Worm (Caenorhabditis elegans) whole organism, young adult: ENCODE results near the gene lin-18.

Source experiments
- B0035.1 ChIP-seq: sonication (generic microtip); optimal IDR thresholded peaks from 2 replicates; lab custom pipeline; 2016; ENCODE audit warnings: missing genetic modification characterization, mild to moderate bottlenecking, missing compliant biosample characterization, missing genotype, missing genetic modification reagents
- B0336.3 ChIP-seq: fragments of 200-800 bp; sonication (Bioruptor generic); IDR thresholded peaks from 2 replicates; pipeline ENCODE4 v1.3.6; 2022; ENCODE audit warnings: missing genetic modification characterization, missing compliant biosample characterization
- C06A6.2 ChIP-seq: fragments of 200-800 bp; sonication (Bioruptor generic); conservative IDR thresholded peaks from 2 replicates; pipeline ENCODE4 v1.3.6; 2022; ENCODE audit warnings: missing genetic modification characterization, missing compliant biosample characterization
- F10E7.11 ChIP-seq: sonication (generic microtip); optimal IDR thresholded peaks from 2 replicates; lab custom pipeline; 2017; ENCODE audit warnings: mild to moderate bottlenecking, missing genetic modification characterization, moderate library complexity, missing compliant biosample characterization
- F23B12.7 ChIP-seq: sonication (generic microtip); optimal IDR thresholded peaks from 2 replicates; lab custom pipeline; 2017; ENCODE audit warnings: missing genetic modification characterization, mild to moderate bottlenecking, missing compliant biosample characterization, antibody characterized with exemption, moderate library complexity; ENCODE audit not compliant: insufficient read depth
- F33H1.4 ChIP-seq: fragments of 200-800 bp; sonication (Bioruptor generic); IDR thresholded peaks from 2 replicates; pipeline ENCODE4 v1.3.6; 2022; ENCODE audit warnings: missing genetic modification reagents, missing genetic modification characterization, missing compliant biosample characterization
- F37B4.10 ChIP-seq: fragments of 200-800 bp; sonication (Bioruptor generic); IDR thresholded peaks from 2 replicates; pipeline ENCODE4 v1.3.6; 2022; ENCODE audit warnings: missing genetic modification characterization, missing compliant biosample characterization
- F52B5.7 ChIP-seq: sonication (generic microtip); optimal IDR thresholded peaks from 2 replicates; lab custom pipeline; 2016; ENCODE audit warnings: mild to moderate bottlenecking, missing genetic modification characterization, missing compliant biosample characterization
- F55B11.4 ChIP-seq: sonication (generic microtip); optimal IDR thresholded peaks from 2 replicates; lab custom pipeline; 2016; ENCODE audit warnings: missing compliant biosample characterization, missing genetic modification characterization, borderline replicate concordance; ENCODE audit not compliant: insufficient read depth
- K11D2.4 ChIP-seq: fragments of 200-800 bp; sonication (Bioruptor generic); IDR thresholded peaks from 2 replicates; pipeline ENCODE4 v1.3.6; 2022; ENCODE audit warnings: missing genetic modification reagents, missing genetic modification characterization, missing compliant biosample characterization
- Y53F4B.3 ChIP-seq: fragments of 200-800 bp; sonication (Bioruptor generic); IDR thresholded peaks from 2 replicates; pipeline ENCODE4 v1.3.6; 2022; ENCODE audit warnings: missing genetic modification reagents, missing genetic modification characterization, missing compliant biosample characterization
- Y67H2A.10 ChIP-seq: fragments of 200-800 bp; sonication (Bioruptor generic); conservative IDR thresholded peaks from 2 replicates; pipeline ENCODE4 v1.3.6; 2022; ENCODE audit warnings: missing genetic modification reagents, missing genetic modification characterization, missing compliant biosample characterization
- Y79H2A.3 ChIP-seq: fragments of 200-800 bp; sonication (Bioruptor generic); conservative IDR thresholded peaks from 2 replicates; pipeline ENCODE4 v1.3.6; 2022; ENCODE audit warnings: missing genetic modification reagents, missing genetic modification characterization, missing compliant biosample characterization
- akir-1 ChIP-seq: fragments of 200-800 bp; sonication (Bioruptor generic); optimal IDR thresholded peaks from 2 replicates; lab custom pipeline; 2018; ENCODE audit warnings: mild to moderate bottlenecking, missing genetic modification characterization, moderate library complexity, missing compliant biosample characterization
- athp-1 ChIP-seq: sonication (generic microtip); optimal IDR thresholded peaks from 2 replicates; lab custom pipeline; 2017; ENCODE audit warnings: mild to moderate bottlenecking, missing genetic modification characterization, missing compliant biosample characterization
- attf-6 ChIP-seq: fragments of 200-800 bp; sonication (Bioruptor generic); IDR thresholded peaks from 2 replicates; pipeline ENCODE4 v1.3.6; 2022; ENCODE audit warnings: missing genetic modification reagents, missing genetic modification characterization, missing compliant biosample characterization
- bed-1 ChIP-seq: fragments of 200-800 bp; sonication (Bioruptor generic); IDR thresholded peaks from 2 replicates; pipeline ENCODE4 v1.3.6; 2022; ENCODE audit warnings: missing genetic modification reagents, missing genetic modification characterization, missing compliant biosample characterization
- bed-2 ChIP-seq: fragments of 200-800 bp; sonication (Bioruptor generic); IDR thresholded peaks from 2 replicates; pipeline ENCODE4 v1.3.6; 2022; ENCODE audit warnings: missing genetic modification reagents, missing genetic modification characterization, missing compliant biosample characterization
- ccch-3 ChIP-seq: fragments of 200-800 bp; sonication (Bioruptor generic); optimal IDR thresholded peaks from 2 replicates; lab custom pipeline; 2018; ENCODE audit warnings: mild to moderate bottlenecking, missing genetic modification characterization, missing compliant biosample characterization
- cebp-2 ChIP-seq: fragments of 200-800 bp; sonication (Bioruptor generic); IDR thresholded peaks from 2 replicates; pipeline ENCODE4 v1.3.6; 2022; ENCODE audit warnings: missing genetic modification characterization, missing compliant biosample characterization
- ceh-40 ChIP-seq: fragments of 200-800 bp; sonication (Bioruptor generic); IDR thresholded peaks from 2 replicates; pipeline ENCODE4 v1.3.6; 2022; ENCODE audit warnings: missing genetic modification characterization, missing compliant biosample characterization
- chd-7 ChIP-seq: sonication (generic microtip); optimal IDR thresholded peaks from 2 replicates; lab custom pipeline; 2016; ENCODE audit warnings: mild to moderate bottlenecking, missing genetic modification characterization, moderate library complexity, missing compliant biosample characterization
- die-1 ChIP-seq: sonication (generic microtip); optimal IDR thresholded peaks from 2 replicates; lab custom pipeline; 2016; ENCODE audit warnings: missing genotype, mild to moderate bottlenecking, missing genetic modification characterization, missing compliant biosample characterization
- egrh-3 ChIP-seq: fragments of 200-800 bp; sonication (Bioruptor generic); IDR thresholded peaks from 2 replicates; pipeline ENCODE4 v1.3.6; 2022; ENCODE audit warnings: missing genetic modification reagents, missing genetic modification characterization, missing compliant biosample characterization
- ekl-4 ChIP-seq: fragments of 200-800 bp; sonication (Bioruptor generic); IDR thresholded peaks from 2 replicates; pipeline ENCODE4 v1.3.6; 2022; ENCODE audit warnings: missing genetic modification reagents, missing genetic modification characterization, missing compliant biosample characterization
- ets-4 ChIP-seq: fragments of 200-800 bp; sonication (Bioruptor generic); optimal IDR thresholded peaks from 2 replicates; lab custom pipeline; 2018; ENCODE audit warnings: mild to moderate bottlenecking, missing genetic modification characterization, missing compliant biosample characterization
- hmg-1.2 ChIP-seq: fragments of 200-800 bp; sonication (Bioruptor generic); IDR thresholded peaks from 2 replicates; pipeline ENCODE4 v1.3.6; 2022; ENCODE audit warnings: missing genetic modification reagents, missing genetic modification characterization, missing compliant biosample characterization
- hrde-1 ChIP-seq: sonication (generic microtip); optimal IDR thresholded peaks from 2 replicates; lab custom pipeline; 2016; ENCODE audit warnings: missing genetic modification characterization, mild to moderate bottlenecking, missing compliant biosample characterization, moderate library complexity, missing genotype, missing genetic modification reagents, borderline replicate concordance
- let-607 ChIP-seq, 2 experiments: fragments of 200-800 bp in 1 of 2; sonication (Bioruptor generic) in 1 of 2; sonication (generic microtip) in 1 of 2; optimal IDR thresholded peaks; 2 replicates each; lab custom pipeline; 2016 to 2018; ENCODE audit warnings: mild to moderate bottlenecking in 2 of 2, missing compliant biosample characterization in 2 of 2, missing genetic modification characterization in 2 of 2, moderate library complexity in 2 of 2, missing genotype in 1 of 2
- lin-26 ChIP-seq: fragments of 200-800 bp; sonication (Bioruptor generic); IDR thresholded peaks from 2 replicates; pipeline ENCODE4 v1.3.6; 2022; ENCODE audit warnings: missing genetic modification reagents, missing genetic modification characterization, missing compliant biosample characterization
- lin-35 ChIP-seq, 3 experiments: fragments of 150-350 bp in 2 of 3; sonication (generic microtip) in 1 of 3; optimal IDR thresholded peaks; 2 replicates each; lab custom pipeline; 2014 to 2018; ENCODE audit warnings: missing biosample characterization in 3 of 3, missing genetic modification characterization in 3 of 3, missing genetic modification reagents in 3 of 3
- lin-40 ChIP-seq: sonication (generic microtip); optimal IDR thresholded peaks from 2 replicates; lab custom pipeline; 2016; ENCODE audit warnings: missing genetic modification characterization, mild to moderate bottlenecking, missing compliant biosample characterization, missing genotype, missing genetic modification reagents
- lin-54 ChIP-seq: fragments of 200-800 bp; sonication (Bioruptor generic); optimal IDR thresholded peaks from 2 replicates; lab custom pipeline; 2018; ENCODE audit warnings: mild to moderate bottlenecking, missing genetic modification characterization, missing compliant biosample characterization
- madf-10 ChIP-seq: sonication (generic microtip); optimal IDR thresholded peaks from 2 replicates; lab custom pipeline; 2016; ENCODE audit warnings: mild to moderate bottlenecking, missing genetic modification characterization, missing compliant biosample characterization
- madf-3 ChIP-seq: fragments of 200-800 bp; sonication (Bioruptor generic); IDR thresholded peaks from 2 replicates; pipeline ENCODE4 v1.3.6; 2022; ENCODE audit warnings: missing genetic modification reagents, missing genetic modification characterization, missing compliant biosample characterization
- madf-8 ChIP-seq: fragments of 200-800 bp; sonication (Bioruptor generic); conservative IDR thresholded peaks from 2 replicates; pipeline ENCODE4 v1.3.6; 2022; ENCODE audit warnings: missing genetic modification reagents, missing genetic modification characterization, missing compliant biosample characterization
- mcd-1 ChIP-seq: fragments of 200-800 bp; sonication (Bioruptor generic); IDR thresholded peaks from 2 replicates; pipeline ENCODE4 v1.3.6; 2022; ENCODE audit warnings: missing genetic modification reagents, missing genetic modification characterization, missing compliant biosample characterization
- mel-28 ChIP-seq: sonication (generic microtip); optimal IDR thresholded peaks from 2 replicates; lab custom pipeline; 2016; ENCODE audit warnings: borderline replicate concordance, mild to moderate bottlenecking, missing genetic modification characterization, missing compliant biosample characterization
- nhr-120 ChIP-seq: fragments of 200-800 bp; sonication (Bioruptor generic); IDR thresholded peaks from 2 replicates; pipeline ENCODE4 v1.3.6; 2022; ENCODE audit warnings: missing genetic modification characterization, missing compliant biosample characterization
- repo-1 ChIP-seq: sonication (generic microtip); optimal IDR thresholded peaks from 2 replicates; lab custom pipeline; 2017; ENCODE audit warnings: mild to moderate bottlenecking, missing genetic modification characterization, missing compliant biosample characterization
- rpc-1 ChIP-seq, 2 experiments: fragments of 150-350 bp in 1 of 2; sonication (generic microtip) in 1 of 2; optimal IDR thresholded peaks; 2 replicates each; lab custom pipeline; 2014 to 2018; ENCODE audit warnings: missing biosample characterization in 1 of 2, missing genetic modification characterization in 1 of 2, missing genetic modification reagents in 1 of 2, missing genotype in 1 of 2
- snpc-1.1 ChIP-seq: sonication (generic microtip); optimal IDR thresholded peaks from 2 replicates; lab custom pipeline; 2017; ENCODE audit warnings: missing genetic modification characterization, mild to moderate bottlenecking, missing compliant biosample characterization, antibody characterized with exemption, moderate library complexity, missing genotype, missing genetic modification reagents; ENCODE audit not compliant: insufficient read depth
- snpc-1.3 ChIP-seq: sonication (generic microtip); optimal IDR thresholded peaks from 2 replicates; lab custom pipeline; 2017; ENCODE audit warnings: missing genetic modification characterization, mild to moderate bottlenecking, missing compliant biosample characterization, antibody characterized with exemption, moderate library complexity, missing genotype, missing genetic modification reagents; ENCODE audit not compliant: insufficient read depth
- somi-1 ChIP-seq: fragments of 200-800 bp; sonication (Bioruptor generic); optimal IDR thresholded peaks from 2 replicates; lab custom pipeline; 2018; ENCODE audit warnings: mild to moderate bottlenecking, missing genetic modification characterization, missing compliant biosample characterization
- unc-130 ChIP-seq: sonication (generic microtip); optimal IDR thresholded peaks from 2 replicates; lab custom pipeline; 2016; ENCODE audit warnings: missing genetic modification reagents, missing genetic modification characterization, missing compliant biosample characterization
- ztf-22 ChIP-seq: fragments of 200-800 bp; sonication (Bioruptor generic); optimal IDR thresholded peaks from 2 replicates; lab custom pipeline; 2018; ENCODE audit warnings: mild to moderate bottlenecking, missing genetic modification characterization, moderate library complexity, missing compliant biosample characterization

The lin-18 gene

ce11 chrX:3969980-3970403 is 11.6 kb downstream of the lin-18 start (continued):
- peak; percentile 70 for TF ChIP-seq athp-1 (tag; lab: Kevin White, UChicago)
- TF ChIP-seq F23B12.7: peak; percentile 20
- TF ChIP-seq bed-2: 0 out of 2 replicates have a peak, but pooled peaks have one; percentile 60
- peak; percentile 91 for TF ChIP-seq die-1 (tag; lab: Kevin White, UChicago)
- peak; percentile 66 for TF ChIP-seq lin-54 (GFP tag; lab: Kevin White, UChicago)
- peak; percentile 86 for TF ChIP-seq lin-40 (tag; lab: Kevin White, UChicago)
- TF ChIP-seq B0336.3 (GFP tag; lab: Robert Waterston, UW): peak; percentile 70
- peak; percentile 86 for TF ChIP-seq hmg-1.2 (GFP tag; lab: Robert Waterston, UW)
- TF ChIP-seq ets-4 (GFP tag; lab: Kevin White, UChicago): peak; percentile 14
- peak; percentile 73 for TF ChIP-seq madf-10 (tag; lab: Kevin White, UChicago)
- TF ChIP-seq somi-1 (GFP tag; lab: Kevin White, UChicago): peak; percentile 56
- peak; percentile 79 for TF ChIP-seq rpc-1 (optimal IDR thresholded peaks at IDR 0.05; lab: Kevin White, UChicago)
- peak; percentile 79 for TF ChIP-seq rpc-1 (tag; optimal IDR thresholded peaks at IDR 0.05; lab: Kevin White, UChicago)
- TF ChIP-seq F52B5.7 (tag; lab: Kevin White, UChicago): peak; percentile 83
- peak; percentile 81; the same call in 1 of the 2 replicates for TF ChIP-seq attf-6
- peak; percentile 61 for TF ChIP-seq B0035.1 (tag; lab: Kevin White, UChicago)
- TF ChIP-seq bed-1 (GFP tag; lab: Robert Waterston, UW): no peak
- peak; percentile 85; the same call in 1 of the 2 replicates for TF ChIP-seq Y53F4B.3 (GFP tag; lab: Robert Waterston, UW)
- TF ChIP-seq F37B4.10 (GFP tag; lab: Robert Waterston, UW): no peak
- peak; percentile 82; the same call in 1 of the 2 replicates for TF ChIP-seq ceh-40 (GFP tag; lab: Robert Waterston, UW)
- peak; percentile 2 for TF ChIP-seq unc-130 (GFP tag; lab: Kevin White, UChicago)
- TF ChIP-seq lin-26 (GFP tag; lab: Robert Waterston, UW): peak; percentile 88
- peak; percentile 86; the same call in 1 of the 2 replicates for TF ChIP-seq cebp-2 (GFP tag; lab: Robert Waterston, UW)
- no peak for TF ChIP-seq akir-1
- 0 out of 2 replicates have a peak, but pooled peaks have one; percentile 6 for TF ChIP-seq F33H1.4
- peak; percentile 87 for TF ChIP-seq ekl-4 (GFP tag; lab: Robert Waterston, UW)
- TF ChIP-seq nhr-120: peak; percentile 68; the same call in 1 of the 2 replicates
- TF ChIP-seq lin-35 (GFP tag; optimal IDR thresholded peaks at IDR 0.05; lab: Kevin White, UChicago): peak in 1 of 3 experiments; percentile 63
- TF ChIP-seq repo-1 (tag; lab: Kevin White, UChicago): no peak
- no peak for TF ChIP-seq C06A6.2 (GFP tag; lab: Robert Waterston, UW)
- peak; percentile 63 for TF ChIP-seq mel-28 (tag; lab: Kevin White, UChicago)
- TF ChIP-seq madf-3 (GFP tag; lab: Robert Waterston, UW): 0 out of 2 replicates have a peak, but pooled peaks have one; percentile 68
- peak; percentile 79 for TF ChIP-seq hrde-1 (tag; lab: Kevin White, UChicago)
- TF ChIP-seq egrh-3 (GFP tag; lab: Robert Waterston, UW): peak; percentile 36
- TF ChIP-seq madf-8: no peak
- TF ChIP-seq snpc-1.3: peak; percentile 51
- TF ChIP-seq K11D2.4 (GFP tag; lab: Robert Waterston, UW): peak; percentile 75
- TF ChIP-seq F55B11.4 (tag; lab: Kevin White, UChicago): no peak
- TF ChIP-seq ccch-3: peak; percentile 7
- TF ChIP-seq let-607 (tag; optimal IDR thresholded peaks at IDR 0.05; lab: Kevin White, UChicago): peak; percentile 37 to 46
- TF ChIP-seq Y79H2A.3 (GFP tag; lab: Robert Waterston, UW): 0 out of 2 replicates have a peak, but pooled peaks have one; percentile 23
- peak; percentile 66 for TF ChIP-seq mcd-1 (GFP tag; lab: Robert Waterston, UW)
- TF ChIP-seq ztf-22 (GFP tag; lab: Kevin White, UChicago): no peak
- no peak for TF ChIP-seq Y67H2A.10 (GFP tag; lab: Robert Waterston, UW)
- TF ChIP-seq snpc-1.1: no peak
- peak; percentile 94 for TF ChIP-seq chd-7
- TF ChIP-seq F10E7.11 (tag; lab: Kevin White, UChicago): no peak
